Worm (Caenorhabditis elegans) whole organism, L4/young adult: Measurements from ENCODE around the gene srw-14.

Experiments
- W03F9.2 ChIP-seq: fragments of 150-350 bp; optimal IDR thresholded peaks from 2 replicates; lab custom pipeline; 2014; ENCODE audit warnings: missing biosample characterization, missing genetic modification characterization
- dao-5 ChIP-seq: sonication (generic microtip); optimal IDR thresholded peaks from 2 replicates; lab custom pipeline; 2016; ENCODE audit warnings: missing genotype, missing genetic modification characterization, moderate library complexity, missing compliant biosample characterization
- him-1 ChIP-seq: sonication (generic microtip); optimal IDR thresholded peaks from 2 replicates; lab custom pipeline; 2016; ENCODE audit warnings: missing genotype, missing genetic modification reagents, missing genetic modification characterization, missing compliant biosample characterization

DNA sequence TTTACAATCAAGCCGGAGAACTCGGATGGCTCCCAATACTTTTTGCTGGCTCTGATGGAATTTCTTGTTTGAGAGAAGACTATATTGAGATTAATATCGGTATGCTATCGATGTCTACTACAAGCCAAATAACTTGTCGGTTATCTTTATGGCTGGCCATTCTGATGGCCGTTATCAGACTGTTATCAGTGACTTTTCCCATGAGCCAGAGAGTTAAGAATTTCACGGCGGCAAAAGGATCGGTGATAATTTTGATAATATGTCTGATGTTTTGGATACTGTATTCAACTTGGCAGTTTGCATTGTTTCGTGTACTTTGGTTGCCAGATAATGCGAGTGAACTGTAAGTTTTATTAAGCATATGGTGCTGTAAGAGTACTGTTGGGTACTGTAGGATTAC is 456 bp downstream of the srw-14 start:
- TF ChIP-seq dao-5 (tag; lab: Kevin White, UChicago) (no peak), him-1 (tag; lab: Kevin White, UChicago) (no peak), W03F9.2 (tag; lab: Kevin White, UChicago) (no peak)
